Worm (Caenorhabditis elegans) whole organism, L4 larva: ENCODE results near the gene shc-2.

Experiments used
- F37D6.2 ChIP-seq: sonication (generic microtip); optimal IDR thresholded peaks from 2 replicates; lab custom pipeline; 2016; ENCODE audit warnings: mild to moderate bottlenecking, missing genetic modification characterization, missing compliant biosample characterization
- F49E8.2 ChIP-seq: sonication (generic microtip); optimal IDR thresholded peaks from 2 replicates; lab custom pipeline; 2016; ENCODE audit warnings: missing compliant biosample characterization, mild to moderate bottlenecking, missing genetic modification characterization, borderline replicate concordance
- T26A8.4 ChIP-seq: fragments of 200-800 bp; sonication (Bioruptor generic); IDR thresholded peaks from 2 replicates; pipeline ENCODE4 v1.3.6; 2022; ENCODE audit warnings: missing genetic modification characterization, missing compliant biosample characterization
- Y5F2A.4 ChIP-seq: fragments of 200-800 bp; sonication (Bioruptor generic); optimal IDR thresholded peaks from 2 replicates; lab custom pipeline; 2018; ENCODE audit warnings: mild to moderate bottlenecking, missing genetic modification characterization, missing compliant biosample characterization
- ZK546.5 ChIP-seq, 2 experiments: sonication (generic microtip); optimal IDR thresholded peaks; 2 replicates each; lab custom pipeline; 2017; ENCODE audit warnings: missing biosample characterization in 2 of 2, missing genetic modification characterization in 2 of 2
- aha-1 ChIP-seq: fragments of 150-350 bp; peaks from one replicate; lab custom pipeline; 2014; ENCODE audit warnings: missing biosample characterization, missing genetic modification characterization
- aly-2 ChIP-seq: sonication (generic microtip); optimal IDR thresholded peaks from 2 replicates; lab custom pipeline; 2018; ENCODE audit warnings: missing biosample characterization, missing genetic modification characterization
- ama-1 ChIP-seq: fragments of 150-350 bp; optimal IDR thresholded peaks from 2 replicates; lab custom pipeline; 2014; ENCODE audit warnings: inconsistent platforms, mixed read lengths
- arid-1 ChIP-seq: fragments of 200-800 bp; sonication (Bioruptor generic); conservative IDR thresholded peaks from 2 replicates; pipeline ENCODE4 v1.3.6; 2022; ENCODE audit warnings: missing genetic modification reagents, missing genetic modification characterization, missing compliant biosample characterization
- attf-4 ChIP-seq: sonication (generic microtip); optimal IDR thresholded peaks from 3 replicates; lab custom pipeline; 2017; ENCODE audit warnings: missing biosample characterization, missing genetic modification characterization
- ceh-32 ChIP-seq: sonication (generic microtip); optimal IDR thresholded peaks from 2 replicates; lab custom pipeline; 2016; ENCODE audit warnings: mild to moderate bottlenecking, missing genetic modification characterization, missing compliant biosample characterization; ENCODE audit not compliant: poor library complexity
- ceh-44 ChIP-seq: fragments of 200-800 bp; sonication (Bioruptor generic); IDR thresholded peaks from 2 replicates; pipeline ENCODE4 v1.3.6; 2022; ENCODE audit warnings: missing genetic modification reagents, missing genetic modification characterization, missing compliant biosample characterization
- cey-2 ChIP-seq: sonication (generic microtip); optimal IDR thresholded peaks from 3 replicates; lab custom pipeline; 2017; ENCODE audit warnings: missing genetic modification characterization, mild to moderate bottlenecking, missing compliant biosample characterization, antibody characterized with exemption, borderline replicate concordance; ENCODE audit not compliant: insufficient read depth
- ctbp-1 ChIP-seq: fragments of 200-800 bp; sonication (Bioruptor generic); IDR thresholded peaks from 2 replicates; pipeline ENCODE4 v1.3.6; 2022; ENCODE audit warnings: missing genetic modification reagents, missing genetic modification characterization, missing compliant biosample characterization
- daf-12 ChIP-seq: fragments of 150-350 bp; optimal IDR thresholded peaks from 2 replicates; lab custom pipeline; 2014; ENCODE audit warnings: missing biosample characterization, missing genetic modification reagents, missing genetic modification characterization
- daf-19 ChIP-seq: fragments of 200-800 bp; sonication (Bioruptor generic); conservative IDR thresholded peaks from 2 replicates; pipeline ENCODE4 v1.3.6; 2022; ENCODE audit warnings: missing genetic modification characterization, missing compliant biosample characterization
- daf-8 ChIP-seq: fragments of 200-800 bp; sonication (Bioruptor generic); IDR thresholded peaks from 2 replicates; pipeline ENCODE4 v1.3.6; 2022; ENCODE audit warnings: missing genetic modification characterization, missing compliant biosample characterization
- dmd-6 ChIP-seq: fragments of 200-800 bp; sonication (Bioruptor generic); IDR thresholded peaks from 2 replicates; pipeline ENCODE4 v1.3.6; 2022; ENCODE audit warnings: missing genetic modification reagents, missing genetic modification characterization, missing compliant biosample characterization
- dmd-9 ChIP-seq: fragments of 200-800 bp; sonication (Bioruptor generic); IDR thresholded peaks from 2 replicates; pipeline ENCODE4 v1.3.6; 2022; ENCODE audit warnings: missing genetic modification reagents, missing genetic modification characterization, missing compliant biosample characterization
- gei-8 ChIP-seq: fragments of 200-800 bp; sonication (Bioruptor generic); optimal IDR thresholded peaks from 2 replicates; lab custom pipeline; 2018; ENCODE audit warnings: mild to moderate bottlenecking, missing genetic modification characterization, missing compliant biosample characterization
- hlh-30 ChIP-seq: sonication (generic microtip); optimal IDR thresholded peaks from 2 replicates; lab custom pipeline; 2017; ENCODE audit warnings: antibody characterized with exemption, mild to moderate bottlenecking, missing genetic modification characterization, missing compliant biosample characterization; ENCODE audit not compliant: insufficient read depth
- lin-13 ChIP-seq: fragments of 150-350 bp; optimal IDR thresholded peaks from 2 replicates; lab custom pipeline; 2014; ENCODE audit warnings: missing biosample characterization, missing genetic modification reagents, missing genetic modification characterization
- lsy-2 ChIP-seq, 2 experiments: fragments of 150-350 bp in 1 of 2; sonication (generic microtip) in 1 of 2; optimal IDR thresholded peaks; 2 replicates each; lab custom pipeline; 2014 to 2017; ENCODE audit warnings: missing biosample characterization in 2 of 2, missing genetic modification characterization in 2 of 2
- mdl-1 ChIP-seq, 2 experiments: fragments of 150-350 bp in 1 of 2; sonication (generic microtip) in 1 of 2; optimal IDR thresholded peaks; 2 replicates each; lab custom pipeline; 2014 to 2017; ENCODE audit warnings: missing biosample characterization in 2 of 2, missing genetic modification characterization in 2 of 2
- mdt-29 ChIP-seq: fragments of 200-800 bp; sonication (Bioruptor generic); IDR thresholded peaks from 2 replicates; pipeline ENCODE4 v1.3.6; 2022; ENCODE audit warnings: missing genetic modification reagents, missing genetic modification characterization, missing compliant biosample characterization
- mep-1 ChIP-seq: fragments of 150-350 bp; sonication (generic microtip); optimal IDR thresholded peaks from 3 replicates; lab custom pipeline; 2014; ENCODE audit warnings: missing biosample characterization, missing genetic modification characterization
- mxl-3 ChIP-seq: fragments of 200-800 bp; sonication (Bioruptor generic); optimal IDR thresholded peaks from 2 replicates; lab custom pipeline; 2018; ENCODE audit warnings: mild to moderate bottlenecking, missing genetic modification characterization, missing compliant biosample characterization
- nhr-10 ChIP-seq: fragments of 150-350 bp; optimal IDR thresholded peaks from 2 replicates; lab custom pipeline; 2014; ENCODE audit warnings: missing biosample characterization, missing genetic modification characterization
- nhr-102 ChIP-seq: sonication (generic microtip); optimal IDR thresholded peaks from 2 replicates; lab custom pipeline; 2016; ENCODE audit warnings: mild to moderate bottlenecking, missing genetic modification characterization, moderate library complexity, missing compliant biosample characterization
- nhr-11 ChIP-seq: fragments of 150-350 bp; optimal IDR thresholded peaks from 2 replicates; lab custom pipeline; 2014; ENCODE audit warnings: missing biosample characterization, missing genetic modification characterization
- nhr-41 ChIP-seq: fragments of 200-800 bp; sonication (Bioruptor generic); IDR thresholded peaks from 2 replicates; pipeline ENCODE4 v1.3.6; 2022; ENCODE audit warnings: missing genetic modification reagents, missing genetic modification characterization, missing compliant biosample characterization
- nhr-6 ChIP-seq: fragments of 150-350 bp; optimal IDR thresholded peaks from 2 replicates; lab custom pipeline; 2014; ENCODE audit warnings: missing biosample characterization, missing genetic modification characterization
- php-3 ChIP-seq: fragments of 200-800 bp; sonication (Bioruptor generic); IDR thresholded peaks from 2 replicates; pipeline ENCODE4 v1.3.6; 2022; ENCODE audit warnings: missing genetic modification reagents, missing genetic modification characterization, missing compliant biosample characterization
- saeg-2 ChIP-seq: fragments of 200-800 bp; sonication (Bioruptor generic); IDR thresholded peaks from 2 replicates; pipeline ENCODE4 v1.3.6; 2022; ENCODE audit warnings: missing genetic modification reagents, missing genetic modification characterization, missing compliant biosample characterization
- set-16 ChIP-seq: fragments of 200-800 bp; sonication (Bioruptor generic); IDR thresholded peaks from 2 replicates; pipeline ENCODE4 v1.3.6; 2022; ENCODE audit warnings: missing genetic modification reagents, missing genetic modification characterization, missing compliant biosample characterization
- skn-1 ChIP-seq: fragments of 150-350 bp; optimal IDR thresholded peaks from 2 replicates; lab custom pipeline; 2014; ENCODE audit warnings: missing biosample characterization, missing genetic modification characterization
- snpc-1.2 ChIP-seq: fragments of 200-800 bp; sonication (Bioruptor generic); IDR thresholded peaks from 2 replicates; pipeline ENCODE4 v1.3.6; 2022; ENCODE audit warnings: missing genetic modification reagents, missing genetic modification characterization, missing compliant biosample characterization
- spr-3 ChIP-seq: fragments of 200-800 bp; sonication (Bioruptor generic); optimal IDR thresholded peaks from 2 replicates; lab custom pipeline; 2018; ENCODE audit warnings: mild to moderate bottlenecking, missing genetic modification characterization, missing compliant biosample characterization
- tra-1 ChIP-seq: fragments of 200-800 bp; sonication (Bioruptor generic); IDR thresholded peaks from 2 replicates; pipeline ENCODE4 v1.3.6; 2022; ENCODE audit warnings: missing genetic modification reagents, missing genetic modification characterization, missing compliant biosample characterization
- unc-130 ChIP-seq: sonication (generic microtip); optimal IDR thresholded peaks from 2 replicates; lab custom pipeline; 2016; ENCODE audit warnings: missing genetic modification reagents, missing genetic modification characterization, missing compliant biosample characterization
- unc-39 ChIP-seq: sonication (generic microtip); optimal IDR thresholded peaks from 2 replicates; lab custom pipeline; 2017; ENCODE audit warnings: missing biosample characterization, missing genetic modification characterization
- unc-62 ChIP-seq, 3 experiments: fragments of 150-350 bp in 1 of 3; sonication (generic microtip); optimal IDR thresholded peaks in 2 of 3; peaks in 1 of 3; 1 replicate in 1 of 3; 2 replicates in 2 of 3; lab custom pipeline; 2014 to 2017; ENCODE audit warnings: missing biosample characterization in 3 of 3, missing genetic modification characterization in 3 of 3, missing genetic modification reagents in 3 of 3, missing genotype in 1 of 3
- vab-7 ChIP-seq: fragments of 200-800 bp; sonication (Bioruptor generic); IDR thresholded peaks from 2 replicates; pipeline ENCODE4 v1.3.6; 2022; ENCODE audit warnings: missing genetic modification reagents, missing genetic modification characterization, missing compliant biosample characterization
- zfp-3 ChIP-seq: fragments of 200-800 bp; sonication (Bioruptor generic); conservative IDR thresholded peaks from 2 replicates; pipeline ENCODE4 v1.3.6; 2022; ENCODE audit warnings: missing genetic modification reagents, missing genetic modification characterization, missing compliant biosample characterization
- ztf-7 ChIP-seq: fragments of 150-350 bp; optimal IDR thresholded peaks from 2 replicates; lab custom pipeline; 2014; ENCODE audit warnings: missing biosample characterization, missing genetic modification characterization

The shc-2 gene

DNA sequence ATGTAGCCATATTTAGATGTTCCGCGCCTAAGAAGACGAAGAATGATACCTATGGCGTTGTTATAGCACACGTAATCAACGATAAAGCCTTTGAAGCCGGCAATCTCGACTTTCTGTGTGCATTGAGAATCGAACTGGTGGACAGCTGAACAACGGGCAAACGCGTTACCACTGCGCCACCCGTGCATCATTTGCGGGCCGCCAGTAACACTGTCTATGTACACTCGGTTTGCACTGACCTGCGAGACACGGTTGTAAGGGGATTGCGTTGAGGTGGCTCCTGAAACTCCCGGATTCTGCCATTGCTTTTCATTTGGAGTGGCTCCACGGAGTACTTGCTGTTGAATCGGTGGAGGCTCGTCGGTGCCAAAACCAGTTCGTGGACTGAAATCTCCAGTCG is 26.6 kb upstream of the shc-2 start (continued):
- TF ChIP-seq zfp-3 (GFP tag; lab: Robert Waterston, UW) (peak; percentile 82), ceh-32 (tag; lab: Kevin White, UChicago) (no peak), F49E8.2 (peak; percentile 54), spr-3 (GFP tag; lab: Kevin White, UChicago) (peak; percentile 36), ceh-44 (GFP tag; lab: Robert Waterston, UW) (no peak), mdl-1 (tag; optimal IDR thresholded peaks at IDR 0.05; lab: Kevin White, UChicago) (no peak), unc-62 (GFP tag; optimal IDR thresholded peaks at IDR 0.05 in 1 of 2; lab: Kevin White, UChicago) (no peak), unc-62 (tag; optimal IDR thresholded peaks at IDR 0.05; lab: Kevin White, UChicago) (no peak), Y5F2A.4 (GFP tag; lab: Kevin White, UChicago) (peak; percentile 58), skn-1 (tag; lab: Kevin White, UChicago) (no peak), nhr-102 (tag; lab: Kevin White, UChicago) (peak; percentile 0), dmd-6 (peak; percentile 47), T26A8.4 (GFP tag; lab: Robert Waterston, UW) (peak; percentile 71), gei-8 (GFP tag; lab: Kevin White, UChicago) (peak; percentile 56), ctbp-1 (GFP tag; lab: Robert Waterston, UW) (peak; percentile 79), mep-1 (tag; lab: Kevin White, UChicago) (peak; percentile 27), mdt-29 (GFP tag; lab: Robert Waterston, UW) (peak; percentile 58; the same call in 1 of the 2 replicates), F37D6.2 (tag; lab: Kevin White, UChicago) (no peak), unc-130 (GFP tag; lab: Kevin White, UChicago) (peak; percentile 66), ama-1 (lab: Kevin White, UChicago) (peak; percentile 90), aly-2 (tag; lab: Kevin White, UChicago) (peak; percentile 53), snpc-1.2 (GFP tag; lab: Robert Waterston, UW) (no peak), vab-7 (peak; percentile 69), php-3 (GFP tag; lab: Robert Waterston, UW) (peak; percentile 43), lin-13 (GFP tag; lab: Kevin White, UChicago) (peak; percentile 55), attf-4 (tag; lab: Kevin White, UChicago) (no peak), hlh-30 (tag; lab: Kevin White, UChicago) (peak; percentile 37), dmd-9 (GFP tag; lab: Robert Waterston, UW) (peak; percentile 72; the same call in 1 of the 2 replicates), ZK546.5 (tag; optimal IDR thresholded peaks at IDR 0.05; lab: Kevin White, UChicago) (no peak), aha-1 (tag; lab: Kevin White, UChicago) (peak; percentile 51), cey-2 (tag; lab: Kevin White, UChicago) (no peak), nhr-10 (no peak), nhr-6 (peak; percentile 25), daf-12 (tag; lab: Kevin White, UChicago) (no peak), set-16 (GFP tag; lab: Robert Waterston, UW) (peak; percentile 65), tra-1 (peak; percentile 68; the same call in 1 of the 2 replicates), nhr-41 (GFP tag; lab: Robert Waterston, UW) (0 out of 2 replicates have a peak, but pooled peaks have one; percentile 30), ztf-7 (no peak), lsy-2 (tag; optimal IDR thresholded peaks at IDR 0.05; lab: Kevin White, UChicago) (peak in 1 of 2 experiments; percentile 16), saeg-2 (GFP tag; lab: Robert Waterston, UW) (0 out of 2 replicates have a peak, but pooled peaks have one; percentile 77), daf-19 (GFP tag; lab: Robert Waterston, UW) (peak; percentile 71), unc-39 (tag; lab: Kevin White, UChicago) (no peak), daf-8 (GFP tag; lab: Robert Waterston, UW) (0 out of 2 replicates have a peak, but pooled peaks have one; percentile 74), arid-1 (GFP tag; lab: Robert Waterston, UW) (peak; percentile 84), mxl-3 (GFP tag; lab: Kevin White, UChicago) (peak; percentile 7), nhr-11 (tag; lab: Kevin White, UChicago) (peak; percentile 6)
